Fruit fly (Drosophila melanogaster) whole organism, embryonic: ENCODE data around the gene Lmpt.

ENCODE experiments used
- Ada2b ChIP-seq: fragments of 200-800 bp; sonication (Bioruptor generic); IDR thresholded peaks from 2 replicates; pipeline ENCODE4 v1.3.6; 2022; ENCODE audit warnings: missing biosample characterization, missing genetic modification characterization
- CG10979 ChIP-seq: fragments of 200-800 bp; sonication (Bioruptor generic); optimal IDR thresholded peaks from 2 replicates; lab custom pipeline; 2018; ENCODE audit warnings: missing biosample characterization, mild to moderate bottlenecking, missing genetic modification characterization, moderate library complexity
- CG11695 ChIP-seq: fragments of 200-800 bp; sonication (Bioruptor generic); IDR thresholded peaks from 3 replicates; pipeline ENCODE4 v1.3.6; 2022; ENCODE audit warnings: missing biosample characterization, missing genetic modification characterization
- CG12299 ChIP-seq: fragments of 200-800 bp; sonication (Bioruptor generic); optimal IDR thresholded peaks from 2 replicates; lab custom pipeline; 2018; ENCODE audit warnings: missing biosample characterization, mild to moderate bottlenecking, missing genetic modification characterization
- CG13424 ChIP-seq: fragments of 200-800 bp; sonication (Bioruptor generic); optimal IDR thresholded peaks from 2 replicates; lab custom pipeline; 2019; ENCODE audit warnings: missing biosample characterization, mild to moderate bottlenecking, missing genetic modification characterization, moderate library complexity
- CG14667 ChIP-seq: fragments of 200-800 bp; sonication (Bioruptor generic); IDR thresholded peaks from 2 replicates; pipeline ENCODE4 v1.3.6; 2022; ENCODE audit warnings: missing biosample characterization, missing genetic modification characterization
- CG17361 ChIP-seq: fragments of 200-800 bp; sonication (Bioruptor generic); IDR thresholded peaks from 3 replicates; pipeline ENCODE4 v1.3.6; 2022; ENCODE audit warnings: missing biosample characterization, missing genetic modification characterization
- CG17829 ChIP-seq: fragments of 200-800 bp; optimal IDR thresholded peaks from 2 replicates; lab custom pipeline; 2019; ENCODE audit warnings: missing biosample characterization, mild to moderate bottlenecking, missing genetic modification characterization, moderate library complexity
- CG18764 ChIP-seq: fragments of 200-800 bp; sonication (Bioruptor generic); optimal IDR thresholded peaks from 3 replicates; lab custom pipeline; 2016; ENCODE audit warnings: missing biosample characterization, missing genetic modification characterization
- CG2889 ChIP-seq: fragments of 200-800 bp; sonication (Bioruptor generic); IDR thresholded peaks from 3 replicates; pipeline ENCODE4 v1.3.6; 2022; ENCODE audit warnings: missing biosample characterization, missing genetic modification characterization
- CG31224 ChIP-seq: fragments of 200-800 bp; sonication (Bioruptor generic); IDR thresholded peaks from 2 replicates; pipeline ENCODE4 v1.3.6; 2022; ENCODE audit warnings: missing biosample characterization, missing genetic modification characterization
- CG31441 ChIP-seq: fragments of 200-800 bp; sonication (Bioruptor generic); IDR thresholded peaks from 2 replicates; pipeline ENCODE4 v1.3.6; 2022; ENCODE audit warnings: missing biosample characterization, missing genetic modification characterization
- CG3407 ChIP-seq: fragments of 200-800 bp; sonication (Bioruptor generic); optimal IDR thresholded peaks from 2 replicates; lab custom pipeline; 2018; ENCODE audit warnings: missing biosample characterization, mild to moderate bottlenecking, missing genetic modification characterization
- CG3726 ChIP-seq: fragments of 200-800 bp; sonication (Bioruptor generic); IDR thresholded peaks from 3 replicates; pipeline ENCODE4, ENCODE4 v1.3.6; 2022; ENCODE audit warnings: missing biosample characterization, missing genetic modification characterization
- CG6683 ChIP-seq: fragments of 200-800 bp; sonication (Bioruptor generic); optimal IDR thresholded peaks from 2 replicates; lab custom pipeline; 2017; ENCODE audit warnings: missing biosample characterization, mild to moderate bottlenecking, missing genetic modification characterization, missing genetic modification reagents
- CG8281 ChIP-seq: fragments of 200-800 bp; sonication (Bioruptor generic); optimal IDR thresholded peaks from 2 replicates; lab custom pipeline; 2018; ENCODE audit warnings: missing biosample characterization, mild to moderate bottlenecking, missing genetic modification characterization, moderate library complexity
- CG8290 ChIP-seq, 3 experiments: fragments of 200-800 bp; sonication (Bioruptor generic); optimal IDR thresholded peaks; 2 replicates each; lab custom pipeline; 2016 to 2019; ENCODE audit warnings: missing biosample characterization in 3 of 3, missing genetic modification characterization in 3 of 3, mild to moderate bottlenecking in 2 of 3, moderate library complexity in 1 of 3
- CG8478 ChIP-seq: fragments of >200 bp; optimal IDR thresholded peaks from 2 replicates; lab custom pipeline; 2018
- CG8944 ChIP-seq: fragments of 200-800 bp; sonication (Bioruptor generic); optimal IDR thresholded peaks from 3 replicates; lab custom pipeline; 2016; ENCODE audit warnings: missing biosample characterization, missing genetic modification characterization
- Doc2 ChIP-seq: fragments of 200-800 bp; sonication (Bioruptor generic); IDR thresholded peaks from 2 replicates; pipeline ENCODE4 v1.3.6; 2022; ENCODE audit warnings: missing biosample characterization, missing genetic modification characterization
- E2f1 ChIP-seq: fragments of 200-800 bp; sonication (Bioruptor generic); IDR thresholded peaks from 2 replicates; pipeline ENCODE4 v1.3.6; 2022; ENCODE audit warnings: missing biosample characterization, missing genetic modification characterization
- Fer3 ChIP-seq: fragments of 200-800 bp; sonication (Bioruptor generic); optimal IDR thresholded peaks from 2 replicates; lab custom pipeline; 2018; ENCODE audit warnings: missing biosample characterization, mild to moderate bottlenecking, missing genetic modification characterization, moderate library complexity
- HLHmδ ChIP-seq: fragments of 200-800 bp; sonication (Bioruptor generic); optimal IDR thresholded peaks from 2 replicates; lab custom pipeline; 2018; ENCODE audit warnings: missing biosample characterization, mild to moderate bottlenecking, missing genetic modification characterization, moderate library complexity
- MBD-R2 ChIP-seq: fragments of 200-800 bp; sonication (Bioruptor generic); IDR thresholded peaks from 2 replicates; pipeline ENCODE4 v1.3.6; 2022; ENCODE audit warnings: missing biosample characterization, missing genetic modification characterization
- Med ChIP-seq: fragments of 200-800 bp; sonication (Bioruptor generic); peaks from one replicate; lab custom pipeline; 2016; ENCODE audit warnings: missing biosample characterization, missing genetic modification characterization, mild to moderate bottlenecking, inconsistent platforms, moderate library complexity
- NFAT ChIP-seq: fragments of 200-800 bp; sonication (Bioruptor generic); IDR thresholded peaks from 2 replicates; pipeline ENCODE4 v1.3.6; 2022; ENCODE audit warnings: missing biosample characterization, missing genetic modification characterization
- Pdp1 ChIP-seq, 2 experiments: fragments of 200-800 bp; sonication (Bioruptor generic); optimal IDR thresholded peaks; 3 replicates each; lab custom pipeline; 2016; ENCODE audit warnings: missing biosample characterization in 2 of 2, missing genetic modification characterization in 2 of 2, mild to moderate bottlenecking in 1 of 2, moderate library complexity in 1 of 2
- Ssrp ChIP-seq: fragments of 200-800 bp; sonication (Bioruptor generic); optimal IDR thresholded peaks from 2 replicates; lab custom pipeline; 2018; ENCODE audit warnings: missing biosample characterization, mild to moderate bottlenecking, missing genetic modification characterization, moderate library complexity
- ab ChIP-seq: fragments of 200-800 bp; sonication (Bioruptor generic); optimal IDR thresholded peaks from 2 replicates; lab custom pipeline; 2016; ENCODE audit warnings: missing biosample characterization, missing genetic modification characterization
- amos ChIP-seq: fragments of 200-800 bp; sonication (Bioruptor generic); IDR thresholded peaks from 2 replicates; pipeline ENCODE4 v1.3.6; 2022; ENCODE audit warnings: missing biosample characterization, missing genetic modification characterization; ENCODE audit not compliant: partially characterized antibody
- cato ChIP-seq: fragments of 200-800 bp; sonication (Bioruptor generic); optimal IDR thresholded peaks from 2 replicates; lab custom pipeline; 2016; ENCODE audit warnings: missing biosample characterization, missing genetic modification characterization, borderline replicate concordance
- caup ChIP-seq: fragments of 200-800 bp; sonication (Bioruptor generic); optimal IDR thresholded peaks from 3 replicates; lab custom pipeline; 2017; ENCODE audit warnings: missing biosample characterization, mild to moderate bottlenecking, missing genetic modification characterization, moderate library complexity; ENCODE audit not compliant: severe bottlenecking
- cg ChIP-seq: fragments of 200-800 bp; sonication (Bioruptor generic); optimal IDR thresholded peaks from 3 replicates; lab custom pipeline; 2019; ENCODE audit warnings: missing biosample characterization, mild to moderate bottlenecking, missing genetic modification characterization, moderate library complexity
- dimm ChIP-seq: fragments of 200-800 bp; sonication (Bioruptor generic); IDR thresholded peaks from 2 replicates; pipeline ENCODE4 v1.3.6; 2022; ENCODE audit warnings: missing biosample characterization, missing genetic modification characterization
- dpn ChIP-seq, 2 experiments: fragments of 200-800 bp; sonication (Bioruptor generic); optimal IDR thresholded peaks; 3 replicates each; lab custom pipeline; 2016; ENCODE audit warnings: missing biosample characterization in 2 of 2, missing genetic modification characterization in 2 of 2
- dysf ChIP-seq: fragments of 200-800 bp; sonication (Bioruptor generic); IDR thresholded peaks from 3 replicates; pipeline ENCODE4 v1.3.6; 2022; ENCODE audit warnings: missing biosample characterization, missing genetic modification characterization
- emc ChIP-seq: fragments of 200-800 bp; sonication (Bioruptor generic); optimal IDR thresholded peaks from 2 replicates; lab custom pipeline; 2016; ENCODE audit warnings: missing biosample characterization, missing genetic modification characterization
- eyg ChIP-seq: fragments of 200-800 bp; sonication (Bioruptor generic); optimal IDR thresholded peaks from 3 replicates; lab custom pipeline; 2016; ENCODE audit warnings: missing biosample characterization, missing genetic modification characterization
- gem ChIP-seq: fragments of 200-800 bp; sonication (Bioruptor generic); optimal IDR thresholded peaks from 2 replicates; lab custom pipeline; 2019; ENCODE audit warnings: missing biosample characterization, mild to moderate bottlenecking, missing genetic modification characterization, moderate library complexity
- grau ChIP-seq: fragments of 200-800 bp; optimal IDR thresholded peaks from 3 replicates; lab custom pipeline; 2019; ENCODE audit warnings: missing biosample characterization, mild to moderate bottlenecking, missing genetic modification characterization, moderate library complexity
- hb ChIP-seq: fragments of 200-800 bp; sonication (Bioruptor generic); IDR thresholded peaks from 3 replicates; pipeline ENCODE4 v1.3.6; 2022; ENCODE audit warnings: missing biosample characterization, missing genetic modification characterization; ENCODE audit not compliant: partially characterized antibody
- hbn ChIP-seq: fragments of 200-800 bp; sonication (Bioruptor generic); IDR thresholded peaks from 2 replicates; pipeline ENCODE4 v1.3.6; 2022; ENCODE audit warnings: missing biosample characterization, missing genetic modification characterization; ENCODE audit not compliant: partially characterized antibody
- mirr ChIP-seq: fragments of 200-800 bp; sonication (Bioruptor generic); optimal IDR thresholded peaks from 3 replicates; lab custom pipeline; 2018; ENCODE audit warnings: missing biosample characterization, mild to moderate bottlenecking, missing genetic modification characterization
- pfk ChIP-seq: fragments of 200-800 bp; sonication (Bioruptor generic); optimal IDR thresholded peaks from 2 replicates; lab custom pipeline; 2018; ENCODE audit warnings: missing biosample characterization, mild to moderate bottlenecking, missing genetic modification characterization, moderate library complexity
- psq ChIP-seq: fragments of 200-800 bp; sonication (Bioruptor generic); optimal IDR thresholded peaks from 2 replicates; lab custom pipeline; 2017; ENCODE audit warnings: missing biosample characterization, missing genetic modification characterization
- run ChIP-seq: fragments of 200-800 bp; sonication (Bioruptor generic); optimal IDR thresholded peaks from 3 replicates; lab custom pipeline; 2018; ENCODE audit warnings: missing biosample characterization, mild to moderate bottlenecking, missing genetic modification characterization
- scrt ChIP-seq: fragments of 200-800 bp; sonication (Bioruptor generic); optimal IDR thresholded peaks from 2 replicates; lab custom pipeline; 2018; ENCODE audit warnings: missing biosample characterization, mild to moderate bottlenecking, missing genetic modification characterization, moderate library complexity
- trem ChIP-seq: fragments of 200-800 bp; optimal IDR thresholded peaks from 3 replicates; lab custom pipeline; 2019; ENCODE audit warnings: missing biosample characterization, mild to moderate bottlenecking, missing genetic modification characterization, moderate library complexity
- trh ChIP-seq: fragments of 200-800 bp; sonication (Bioruptor generic); optimal IDR thresholded peaks from 2 replicates; lab custom pipeline; 2016; ENCODE audit warnings: missing biosample characterization, missing genetic modification characterization
- wdn ChIP-seq: fragments of 200-800 bp; sonication (Bioruptor generic); IDR thresholded peaks from 2 replicates; pipeline ENCODE4 v1.3.6; 2022; ENCODE audit warnings: missing biosample characterization, missing genetic modification characterization
- zen2 ChIP-seq: fragments of 200-800 bp; sonication (Bioruptor generic); IDR thresholded peaks from 3 replicates; pipeline ENCODE4 v1.3.6; 2022; ENCODE audit warnings: missing biosample characterization, missing genetic modification characterization; ENCODE audit not compliant: partially characterized antibody

Lmpt gene

dm6 chr3L:16893647-16894046 is 28.6 kb downstream of the Lmpt start (continued):
- TF ChIP-seq dysf (GFP tag; lab: Robert Waterston, UW): peak; percentile 40; the same call in 1 of the 3 replicates
- no peak for TF ChIP-seq CG8281 (tag; lab: Kevin White, UChicago)
- no peak for TF ChIP-seq Ada2b (GFP tag; lab: Robert Waterston, UW)
- no peak for TF ChIP-seq CG31224 (GFP tag; lab: Robert Waterston, UW)
- no peak for TF ChIP-seq CG3407 (GFP tag; lab: Kevin White, UChicago)
- TF ChIP-seq Fer3 (tag; lab: Kevin White, UChicago): no peak
- TF ChIP-seq CG12299 (tag; lab: Kevin White, UChicago): no peak
- TF ChIP-seq Med (GFP tag; lab: Kevin White, UChicago): peak; percentile 76
- no peak for TF ChIP-seq NFAT
- TF ChIP-seq HLHmδ (GFP tag; lab: Kevin White, UChicago): no peak
- no peak for TF ChIP-seq hbn (GFP tag; lab: Robert Waterston, UW)
- no peak for TF ChIP-seq mirr
- no peak for TF ChIP-seq trh (GFP tag; lab: Kevin White, UChicago)
- TF ChIP-seq CG13424 (tag; lab: Kevin White, UChicago): peak; percentile 32
- no peak for TF ChIP-seq Ssrp (tag; lab: Kevin White, UChicago)
- TF ChIP-seq CG2889 (GFP tag; lab: Robert Waterston, UW): no peak
- no peak for TF ChIP-seq pfk (GFP tag; lab: Kevin White, UChicago)
- TF ChIP-seq gem: peak; percentile 54
- no peak for TF ChIP-seq emc (GFP tag; lab: Kevin White, UChicago)
- peak; percentile 33 for TF ChIP-seq caup (GFP tag; lab: Kevin White, UChicago)
- no peak for TF ChIP-seq run (tag; lab: Kevin White, UChicago)
- TF ChIP-seq wdn (GFP tag; lab: Robert Waterston, UW): no peak
- TF ChIP-seq CG17361 (GFP tag; lab: Robert Waterston, UW): no peak
- TF ChIP-seq CG31441: no peak
- no peak for TF ChIP-seq CG14667
- TF ChIP-seq zen2 (GFP tag; lab: Robert Waterston, UW): no peak
- TF ChIP-seq CG11695: peak; percentile 59; the same call in 2 of the 3 replicates
- TF ChIP-seq dpn (GFP tag; optimal IDR thresholded peaks at IDR 0.05; lab: Kevin White, UChicago): no peak
- TF ChIP-seq cg (GFP tag; lab: Kevin White, UChicago): no peak
- TF ChIP-seq cato (GFP tag; lab: Kevin White, UChicago): no peak
- no peak for TF ChIP-seq MBD-R2 (GFP tag; lab: Robert Waterston, UW)
- no peak for TF ChIP-seq dimm (GFP tag; lab: Robert Waterston, UW)
- TF ChIP-seq Doc2 (GFP tag; lab: Robert Waterston, UW): no peak
- TF ChIP-seq amos (GFP tag; lab: Robert Waterston, UW): no peak
- no peak for TF ChIP-seq CG17829 (tag; lab: Kevin White, UChicago)
- no peak for TF ChIP-seq eyg (GFP tag; lab: Kevin White, UChicago)
- TF ChIP-seq hb (GFP tag; lab: Robert Waterston, UW): no peak
- no peak for TF ChIP-seq ab (GFP tag; lab: Kevin White, UChicago)
- no peak for TF ChIP-seq CG8290 (GFP tag; optimal IDR thresholded peaks at IDR 0.05; lab: Kevin White, UChicago)
- peak in 1 of 2 experiments; percentile 14 for TF ChIP-seq CG8290 (tag; optimal IDR thresholded peaks at IDR 0.05; lab: Kevin White, UChicago)
- no peak for TF ChIP-seq scrt (GFP tag; lab: Kevin White, UChicago)
- no peak for TF ChIP-seq CG6683
- TF ChIP-seq psq (GFP tag; lab: Kevin White, UChicago): no peak
- no peak for TF ChIP-seq E2f1 (GFP tag; lab: Robert Waterston, UW)
- no peak for TF ChIP-seq Pdp1 (GFP tag; optimal IDR thresholded peaks at IDR 0.05; lab: Kevin White, UChicago)
- no peak for TF ChIP-seq CG8478 (lab: Kevin White, UChicago)
- TF ChIP-seq grau: peak; percentile 41
- no peak for TF ChIP-seq CG18764
- TF ChIP-seq trem: no peak
- no peak for TF ChIP-seq CG3726
- TF ChIP-seq CG10979 (tag; lab: Kevin White, UChicago): no peak
- TF ChIP-seq CG8944 (GFP tag; lab: Kevin White, UChicago): no peak
